Worm (Caenorhabditis elegans): ENCODE measurements around the gene tag-10.

ce11 chrII:13585655-13586170 lies 46.7 kb upstream of the tag-10 start, which contains the start of gene Y48E1B.8:
- TF ChIP-seq dao-5 (tag; optimal IDR thresholded peaks at IDR 0.05) (no peak), him-1 (tag; optimal IDR thresholded peaks at IDR 0.05) (no peak)
